Worm (Caenorhabditis elegans) whole organism, L1 larva: ENCODE data around the gene F19B10.2.

Source experiments
- aha-1 ChIP-seq: fragments of 150-350 bp; optimal IDR thresholded peaks from 2 replicates; lab custom pipeline; 2014; ENCODE audit warnings: missing biosample characterization, missing genetic modification characterization
- ceh-88 ChIP-seq: fragments of 200-800 bp; sonication (Bioruptor generic); IDR thresholded peaks from 2 replicates; pipeline ENCODE4 v1.3.6; 2022; ENCODE audit warnings: missing genetic modification characterization, missing compliant biosample characterization
- dpl-1 ChIP-seq, 3 experiments: fragments of 150-350 bp in 2 of 3; sonication (generic microtip) in 1 of 3; optimal IDR thresholded peaks; 2 replicates each; lab custom pipeline; 2014 to 2017; ENCODE audit warnings: missing biosample characterization in 3 of 3, missing genetic modification characterization in 3 of 3, missing genetic modification reagents in 3 of 3
- elt-2 ChIP-seq: sonication (generic microtip); optimal IDR thresholded peaks from 2 replicates; lab custom pipeline; 2016; ENCODE audit warnings: missing genetic modification characterization, mild to moderate bottlenecking, inconsistent platforms, missing compliant biosample characterization, missing genetic modification reagents
- elt-3 ChIP-seq, 6 experiments: fragments of 150-350 bp in 1 of 6; sonication (generic microtip); optimal IDR thresholded peaks; 2 replicates each; lab custom pipeline; 2017 to 2018; ENCODE audit warnings: missing biosample characterization in 6 of 6, missing genetic modification characterization in 6 of 6, inconsistent platforms in 1 of 6
- fkh-10 ChIP-seq: sonication (generic microtip); optimal IDR thresholded peaks from 2 replicates; lab custom pipeline; 2017; ENCODE audit warnings: missing biosample characterization, missing genetic modification reagents, missing genetic modification characterization
- lin-35 ChIP-seq, 2 experiments: fragments of 150-350 bp; optimal IDR thresholded peaks; 2 replicates each; lab custom pipeline; 2014; ENCODE audit warnings: missing biosample characterization in 2 of 2, missing genetic modification characterization in 2 of 2, missing genetic modification reagents in 2 of 2
- mdl-1 ChIP-seq, 2 experiments: fragments of 150-350 bp; optimal IDR thresholded peaks; 2 replicates each; lab custom pipeline; 2014 to 2017; ENCODE audit warnings: missing biosample characterization in 2 of 2, missing genetic modification characterization in 2 of 2, inconsistent platforms in 1 of 2
- sup-37 ChIP-seq: fragments of 200-800 bp; sonication (Bioruptor generic); optimal IDR thresholded peaks from 2 replicates; lab custom pipeline; 2018; ENCODE audit warnings: mild to moderate bottlenecking, missing genetic modification characterization, missing compliant biosample characterization
- tbx-2 ChIP-seq: sonication (generic microtip); optimal IDR thresholded peaks from 2 replicates; lab custom pipeline; 2016; ENCODE audit warnings: missing genetic modification characterization, missing compliant biosample characterization
- unc-62 ChIP-seq: fragments of 150-350 bp; optimal IDR thresholded peaks from 2 replicates; lab custom pipeline; 2014; ENCODE audit warnings: missing biosample characterization, missing genetic modification reagents, missing genetic modification characterization

ce11 chrII:3701305-3701704 is 26.0 kb downstream of the F19B10.2 start, which contains the start of gene srx-105:
- no peak for TF ChIP-seq mdl-1 (tag; optimal IDR thresholded peaks at IDR 0.05; lab: Kevin White, UChicago)
- no peak for TF ChIP-seq sup-37 (GFP tag; lab: Kevin White, UChicago)
- no peak for TF ChIP-seq ceh-88 (GFP tag; lab: Robert Waterston, UW)
- TF ChIP-seq dpl-1 (GFP tag; optimal IDR thresholded peaks at IDR 0.05; lab: Kevin White, UChicago) = no peak
- no peak for TF ChIP-seq fkh-10 (GFP tag; lab: Kevin White, UChicago)
- no peak for TF ChIP-seq elt-2 (tag; lab: Kevin White, UChicago)
- TF ChIP-seq aha-1 (tag; lab: Kevin White, UChicago) = no peak
- no peak for TF ChIP-seq tbx-2 (tag; lab: Kevin White, UChicago)
- TF ChIP-seq lin-35 (GFP tag; optimal IDR thresholded peaks at IDR 0.05; lab: Kevin White, UChicago) = no peak
- TF ChIP-seq elt-3 (tag; optimal IDR thresholded peaks at IDR 0.05; lab: Kevin White, UChicago) = no peak
- no peak for TF ChIP-seq unc-62 (GFP tag; lab: Kevin White, UChicago)
